Fruit fly (Drosophila melanogaster): ENCODE data around the gene alpha-Spec.

DNA sequence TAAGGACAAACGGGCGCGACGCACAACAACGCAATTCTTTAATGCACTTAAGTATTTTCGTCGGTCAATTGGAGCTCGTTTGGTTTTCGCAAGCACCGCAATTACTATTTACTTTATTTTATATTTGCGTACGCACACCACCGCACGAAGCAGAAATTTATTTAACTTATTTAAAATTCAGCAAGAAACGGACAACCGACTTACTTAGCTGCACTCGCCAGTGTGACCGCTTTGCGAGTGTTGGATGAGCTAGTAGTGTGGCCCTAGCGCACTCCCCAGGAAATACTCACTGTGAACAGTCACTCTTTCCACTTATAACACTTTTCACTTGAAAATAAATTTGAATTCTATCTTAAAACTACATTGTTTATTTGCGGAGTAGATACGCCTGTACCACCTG lies 64.3 kb downstream of the alpha-Spec start, which contains the start of gene drpr:
- TF ChIP-seq h (optimal IDR thresholded peaks at IDR 0.05) (no peak), Sin3A (optimal IDR thresholded peaks at IDR 0.05) (no peak), psq (optimal IDR thresholded peaks at IDR 0.05) (no peak), Myc (optimal IDR thresholded peaks at IDR 0.05) (no peak), ttk (optimal IDR thresholded peaks at IDR 0.05) (no peak), insv (optimal IDR thresholded peaks at IDR 0.05) (no peak)

All from Kc167 (cell line).